Fruit fly (Drosophila melanogaster) S2 (cell line): Measurements from ENCODE around the gene CG6041.

Experiments used
- CG8478 ChIP-seq: fragments of >200 bp; optimal IDR thresholded peaks from 2 replicates; lab custom pipeline; 2018
- CTCF ChIP-seq, 2 experiments: fragments of >200 bp; optimal IDR thresholded peaks; 2 replicates each; lab custom pipeline; 2018

DNA sequence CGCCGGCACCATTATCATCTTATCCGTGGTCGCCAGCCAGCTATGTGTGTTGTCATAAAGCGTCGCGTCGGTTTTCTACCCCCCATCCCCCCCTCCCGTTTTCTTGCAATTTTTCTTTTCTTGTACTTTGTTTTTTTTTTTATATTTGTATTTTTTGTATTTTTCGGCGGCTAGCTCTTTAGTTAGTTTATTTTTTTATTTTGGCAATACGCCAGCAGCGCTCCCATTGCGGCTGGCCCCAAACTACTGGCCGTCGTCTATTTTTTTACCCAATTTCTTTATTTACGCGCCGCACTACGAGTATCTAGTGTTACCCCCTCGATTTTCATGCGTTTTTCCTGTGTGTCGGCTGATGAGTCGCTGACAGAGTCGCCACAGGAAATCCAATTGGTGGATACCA, 33.5 kb downstream of the CG6041 start:
- TF ChIP-seq CG8478 (lab: Kevin White, UChicago) (no peak), CTCF (optimal IDR thresholded peaks at IDR 0.05; lab: Kevin White, UChicago) (no peak)
